Fruit fly (Drosophila melanogaster) whole organism, prepupa: ENCODE data around the gene Fbw5.

Experiments
- CG11762 ChIP-seq: fragments of 200-800 bp; sonication (Bioruptor generic); optimal IDR thresholded peaks from 3 replicates; lab custom pipeline; 2016; ENCODE audit warnings: missing biosample characterization, missing genetic modification characterization; ENCODE audit not compliant: insufficient read depth
- CG16779 ChIP-seq: fragments of 200-800 bp; sonication (Bioruptor generic); optimal IDR thresholded peaks from 3 replicates; lab custom pipeline; 2017; ENCODE audit warnings: missing biosample characterization, mild to moderate bottlenecking, missing genetic modification characterization
- CG32006 ChIP-seq: fragments of 200-800 bp; sonication (Bioruptor generic); optimal IDR thresholded peaks from 3 replicates; lab custom pipeline; 2017; ENCODE audit warnings: missing biosample characterization, mild to moderate bottlenecking, missing genetic modification characterization
- CG6276 ChIP-seq: fragments of 200-800 bp; sonication (Bioruptor generic); optimal IDR thresholded peaks from 2 replicates; lab custom pipeline; 2017; ENCODE audit warnings: missing biosample characterization, mild to moderate bottlenecking, missing genetic modification characterization
- Hr39 ChIP-seq: fragments of 200-800 bp; sonication (Bioruptor generic); optimal IDR thresholded peaks from 2 replicates; lab custom pipeline; 2016; ENCODE audit warnings: missing biosample characterization, missing genetic modification characterization
- Smox ChIP-seq: fragments of 200-800 bp; sonication (Bioruptor generic); optimal IDR thresholded peaks from 3 replicates; lab custom pipeline; 2016; ENCODE audit warnings: missing biosample characterization, missing genetic modification characterization
- eg ChIP-seq: fragments of 200-800 bp; sonication (Bioruptor generic); IDR thresholded peaks from 3 replicates; pipeline ENCODE4 v1.3.6; 2022; ENCODE audit warnings: missing biosample characterization, missing genetic modification characterization
- fd85E ChIP-seq: fragments of 200-800 bp; sonication (Bioruptor generic); optimal IDR thresholded peaks from 3 replicates; lab custom pipeline; 2016; ENCODE audit warnings: missing biosample characterization, missing genetic modification characterization
- lz ChIP-seq: fragments of 200-800 bp; sonication (Bioruptor generic); optimal IDR thresholded peaks from 3 replicates; lab custom pipeline; 2016; ENCODE audit warnings: missing biosample characterization, missing genetic modification characterization

DNA sequence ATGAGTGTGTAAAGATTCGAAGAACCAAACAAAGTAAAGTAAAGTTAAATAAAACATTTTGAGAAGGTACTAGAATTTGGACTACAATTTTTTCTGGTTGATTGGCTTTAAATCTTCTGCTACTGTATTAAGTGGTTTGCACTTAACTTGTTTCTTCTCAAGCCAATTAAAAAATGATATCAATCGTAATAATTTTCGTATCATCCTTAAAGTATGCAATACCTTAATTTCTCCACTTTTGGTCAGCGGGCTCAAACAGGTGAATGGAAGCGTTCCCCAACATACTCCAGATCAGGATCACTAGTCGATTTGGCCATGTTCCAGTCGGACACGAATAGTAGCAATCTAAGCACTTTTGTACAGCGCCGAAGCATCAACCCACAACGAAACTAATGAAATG lies 8.1 kb upstream of the Fbw5 start:
- TF ChIP-seq CG32006 (no peak), fd85E (GFP tag; lab: Kevin White, UChicago) (no peak), lz (GFP tag; lab: Kevin White, UChicago) (no peak), Hr39 (GFP tag; lab: Kevin White, UChicago) (no peak), CG11762 (GFP tag; lab: Kevin White, UChicago) (no peak), eg (GFP tag; lab: Robert Waterston, UW) (no peak), CG16779 (tag; lab: Kevin White, UChicago) (no peak), CG6276 (GFP tag; lab: Kevin White, UChicago) (no peak), Smox (GFP tag; lab: Kevin White, UChicago) (no peak)
